Worm (Caenorhabditis elegans): ENCODE measurements around the gene ugt-47.
A peak's percentile ranks its signal among the peaks of the same experiment; 100 is the strongest.

Gene ugt-47

DNA sequence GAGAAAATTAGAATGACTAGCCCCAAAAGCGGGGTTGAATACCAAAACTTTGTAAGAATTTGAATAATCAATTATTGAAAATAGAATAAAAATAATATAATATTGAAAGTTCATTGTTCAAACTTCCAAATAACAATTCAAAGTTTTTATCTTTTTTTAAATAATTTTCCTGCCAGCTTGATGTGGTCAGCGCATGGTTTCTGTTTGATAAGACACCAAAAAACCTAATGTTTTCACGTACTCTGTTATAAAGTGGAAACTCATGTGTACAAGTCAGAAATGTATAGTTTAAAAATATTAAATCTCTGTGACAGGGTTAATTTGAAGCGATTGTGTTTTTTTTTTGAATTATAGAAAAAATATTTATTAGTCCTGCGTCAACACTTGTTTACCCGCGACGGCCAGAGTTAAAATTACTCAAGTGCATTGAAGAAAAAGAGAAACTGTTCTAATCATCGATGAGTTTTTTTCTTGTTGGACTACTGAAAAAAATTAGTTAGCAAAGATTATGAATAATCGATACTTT, 6.5 kb upstream of the ugt-47 start, which contains the start of gene ugt-17:
Gene ugt-17, minus strand, starts transcription at position 180 of the 526 bp plus-strand sequence.
- TF ChIP-seq pqm-1 (tag; optimal IDR thresholded peaks at IDR 0.05) (peak; percentile 90), pha-4 (tag; optimal IDR thresholded peaks at IDR 0.05) (peak; percentile 51), egl-5 (tag; optimal IDR thresholded peaks at IDR 0.05) (no peak), ceh-82 (tag; optimal IDR thresholded peaks at IDR 0.05) (no peak), nhr-23 (tag; optimal IDR thresholded peaks at IDR 0.05) (no peak), fos-1 (tag; optimal IDR thresholded peaks at IDR 0.05) (no peak), elt-2 (tag; optimal IDR thresholded peaks at IDR 0.05) (peak; percentile 76)

DNA sequence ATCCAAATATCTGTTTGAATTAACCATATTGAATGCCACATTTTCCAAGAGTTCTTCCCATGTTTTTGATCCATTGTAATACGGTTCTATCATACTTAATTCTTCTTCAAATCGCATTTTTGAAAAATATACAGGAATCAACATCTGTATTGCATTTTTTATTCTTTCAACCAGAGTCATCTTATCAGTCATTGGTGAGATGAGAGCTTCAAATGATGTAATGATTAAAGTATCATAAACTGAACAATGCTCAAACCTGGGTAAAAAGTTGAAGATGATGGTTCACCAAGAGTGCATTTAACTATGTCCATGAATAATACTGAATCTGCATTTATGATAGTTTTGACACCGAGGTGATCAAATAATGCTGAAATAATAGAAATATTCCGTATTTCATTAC, 5.4 kb upstream of the ugt-47 start:
- TF ChIP-seq lin-15B (tag; optimal IDR thresholded peaks at IDR 0.05) (no peak), daf-12 (tag; optimal IDR thresholded peaks at IDR 0.05) (no peak), ztf-11 (tag; optimal IDR thresholded peaks at IDR 0.05) (no peak), sea-2 (GFP tag; optimal IDR thresholded peaks at IDR 0.05) (no peak), zag-1 (tag; optimal IDR thresholded peaks at IDR 0.05) (no peak), ama-1 (optimal IDR thresholded peaks at IDR 0.05) (no peak), fkh-10 (GFP tag; optimal IDR thresholded peaks at IDR 0.05) (no peak), fos-1 (tag; optimal IDR thresholded peaks at IDR 0.05) (no peak), nhr-76 (tag; optimal IDR thresholded peaks at IDR 0.05) (no peak), mml-1 (tag; optimal IDR thresholded peaks at IDR 0.05) (no peak), nhr-237 (tag; optimal IDR thresholded peaks at IDR 0.05) (no peak), pqm-1 (tag; optimal IDR thresholded peaks at IDR 0.05) (peak; percentile 11), elt-2 (tag; optimal IDR thresholded peaks at IDR 0.05) (peak; percentile 69), hmg-11 (tag; optimal IDR thresholded peaks at IDR 0.05) (no peak), egl-27 (tag; optimal IDR thresholded peaks at IDR 0.05) (no peak), ceh-82 (tag; optimal IDR thresholded peaks at IDR 0.05) (no peak)

DNA sequence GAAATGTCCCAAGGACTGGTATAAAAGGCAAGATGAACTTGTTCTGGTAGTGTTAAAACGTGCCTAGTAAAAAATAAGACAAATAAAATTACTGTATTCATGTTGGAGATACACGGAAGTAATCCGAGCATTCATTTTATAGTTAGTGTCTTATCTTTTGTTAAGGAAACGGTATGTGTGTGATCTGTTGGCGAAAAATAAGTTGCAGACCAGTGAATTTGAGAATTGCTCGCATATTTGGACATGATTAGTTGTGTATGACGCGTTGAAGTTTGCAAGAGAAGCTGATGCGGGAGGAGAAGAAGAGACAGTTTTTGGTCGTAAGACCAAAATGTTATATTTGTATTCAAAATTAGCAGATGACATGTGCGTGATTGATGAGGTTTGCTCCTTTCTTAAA, 3.5 kb upstream of the ugt-47 start, which contains the start of gene C08B6.14:
Gene C08B6.14, minus strand, starts transcription at position 101 of the 400 bp plus-strand sequence.
- TF ChIP-seq fos-1 (tag; optimal IDR thresholded peaks at IDR 0.05) (no peak), ceh-28 (tag; optimal IDR thresholded peaks at IDR 0.05) (no peak), nhr-43 (tag; optimal IDR thresholded peaks at IDR 0.05; ENCODE audit: poor library complexity, severe bottlenecking) (no peak)

DNA sequence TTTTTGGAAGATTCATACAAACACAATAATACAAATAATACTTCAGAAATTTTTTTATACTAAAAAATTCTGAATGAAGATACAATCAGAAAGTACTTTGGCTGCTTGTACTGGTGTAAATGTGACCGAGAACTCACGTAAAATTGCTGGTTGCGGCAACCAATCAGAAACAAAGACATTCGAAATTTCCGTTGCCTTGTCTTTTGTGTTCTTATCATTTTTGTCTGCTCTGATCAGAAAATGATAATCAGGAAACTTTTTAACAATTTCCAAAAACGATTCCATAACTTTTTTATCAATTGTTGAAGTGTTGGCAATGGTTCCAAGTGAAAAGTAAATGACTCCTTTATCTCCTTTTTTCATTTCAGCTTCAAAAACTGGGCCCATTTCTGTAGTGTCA, 1.5 kb downstream of the ugt-47 start:
- no peak for TF ChIP-seq nhr-43 (tag; optimal IDR thresholded peaks at IDR 0.05; ENCODE audit: poor library complexity, severe bottlenecking)
- no peak for TF ChIP-seq nhr-28 (tag; optimal IDR thresholded peaks at IDR 0.05)
- no peak for TF ChIP-seq fkh-10 (GFP tag; optimal IDR thresholded peaks at IDR 0.05)
- TF ChIP-seq elt-2 (tag; optimal IDR thresholded peaks at IDR 0.05) = peak; percentile 92
- TF ChIP-seq mml-1 (tag; optimal IDR thresholded peaks at IDR 0.05) = no peak
- no peak for TF ChIP-seq skn-1 (tag; optimal IDR thresholded peaks at IDR 0.05)
- TF ChIP-seq nhr-76 (tag; optimal IDR thresholded peaks at IDR 0.05) = no peak
- no peak for TF ChIP-seq nhr-12 (tag; optimal IDR thresholded peaks at IDR 0.05)
- no peak for TF ChIP-seq mdl-1 (tag; optimal IDR thresholded peaks at IDR 0.05)
- TF ChIP-seq nhr-11 (tag; optimal IDR thresholded peaks at IDR 0.05) = no peak
- TF ChIP-seq ceh-9 (tag; optimal IDR thresholded peaks at IDR 0.05) = no peak
- no peak for TF ChIP-seq R02D3.7 (tag; optimal IDR thresholded peaks at IDR 0.05)
- TF ChIP-seq pqm-1 (tag; optimal IDR thresholded peaks at IDR 0.05) = peak; percentile 60
- TF ChIP-seq sea-2 (GFP tag; optimal IDR thresholded peaks at IDR 0.05) = no peak
- TF ChIP-seq aly-2 (tag; optimal IDR thresholded peaks at IDR 0.05) = no peak
- TF ChIP-seq lin-15B (tag; optimal IDR thresholded peaks at IDR 0.05) = no peak
- TF ChIP-seq daf-12 (tag; optimal IDR thresholded peaks at IDR 0.05) = no peak
- TF ChIP-seq egl-5 (tag; optimal IDR thresholded peaks at IDR 0.05) = no peak
- TF ChIP-seq nfya-1 (tag; optimal IDR thresholded peaks at IDR 0.05; ENCODE audit: insufficient read depth) = peak; percentile 62
- no peak for TF ChIP-seq eor-1 (tag; optimal IDR thresholded peaks at IDR 0.05)
- no peak for TF ChIP-seq nhr-23 (tag; optimal IDR thresholded peaks at IDR 0.05)
- no peak for TF ChIP-seq ceh-16 (tag; optimal IDR thresholded peaks at IDR 0.05)
- TF ChIP-seq unc-62 (GFP tag; optimal IDR thresholded peaks at IDR 0.05) = no peak
- TF ChIP-seq tbx-2 (tag; optimal IDR thresholded peaks at IDR 0.05) = no peak
- TF ChIP-seq fos-1 (tag; optimal IDR thresholded peaks at IDR 0.05) = no peak
- TF ChIP-seq pha-4 (tag; optimal IDR thresholded peaks at IDR 0.05) = peak; percentile 12
- TF ChIP-seq egl-27 (tag; optimal IDR thresholded peaks at IDR 0.05) = no peak
- no peak for TF ChIP-seq ceh-82 (tag; optimal IDR thresholded peaks at IDR 0.05)
- no peak for TF ChIP-seq ceh-28 (tag; optimal IDR thresholded peaks at IDR 0.05)
- TF ChIP-seq lsy-12 (tag; optimal IDR thresholded peaks at IDR 0.05) = no peak

Data from whole organism, L3 larva.